Fruit fly (Drosophila melanogaster) whole organism, embryonic: Measurements from ENCODE around the gene CG31436.

ENCODE experiments used
- CG11247 ChIP-seq: fragments of 200-800 bp; sonication (Bioruptor generic); IDR thresholded peaks from 2 replicates; pipeline ENCODE4 v1.3.6; 2022; ENCODE audit warnings: missing biosample characterization, missing genetic modification characterization
- CG16863 ChIP-seq: fragments of 200-800 bp; sonication (Bioruptor generic); optimal IDR thresholded peaks from 3 replicates; lab custom pipeline; 2016; ENCODE audit warnings: missing biosample characterization, missing genetic modification characterization
- CG18476 ChIP-seq: fragments of 200-800 bp; sonication (Bioruptor generic); optimal IDR thresholded peaks from 2 replicates; lab custom pipeline; 2016; ENCODE audit warnings: missing biosample characterization, mild to moderate bottlenecking, missing genetic modification characterization
- MBD-R2 ChIP-seq: fragments of 200-800 bp; sonication (Bioruptor generic); IDR thresholded peaks from 2 replicates; pipeline ENCODE4 v1.3.6; 2022; ENCODE audit warnings: missing biosample characterization, missing genetic modification characterization
- Tbp ChIP-seq: fragments of >200 bp; optimal IDR thresholded peaks from 2 replicates; lab custom pipeline; 2018; ENCODE audit warnings: missing biosample characterization, missing genetic modification characterization
- ab ChIP-seq: fragments of 200-800 bp; sonication (Bioruptor generic); optimal IDR thresholded peaks from 2 replicates; lab custom pipeline; 2016; ENCODE audit warnings: missing biosample characterization, missing genetic modification characterization
- bsh ChIP-seq, 2 experiments: fragments of 200-800 bp; sonication (Bioruptor generic); optimal IDR thresholded peaks; 2 replicates each; lab custom pipeline; 2017 to 2018; ENCODE audit warnings: mild to moderate bottlenecking in 2 of 2, missing biosample characterization in 2 of 2, missing genetic modification characterization in 2 of 2, moderate library complexity in 1 of 2
- dmrt99B ChIP-seq: fragments of 200-800 bp; sonication (Bioruptor generic); optimal IDR thresholded peaks from 2 replicates; lab custom pipeline; 2018; ENCODE audit warnings: missing biosample characterization, mild to moderate bottlenecking, missing genetic modification characterization, moderate library complexity
- jigr1 ChIP-seq: fragments of 200-800 bp; sonication (Bioruptor generic); IDR thresholded peaks from 3 replicates; pipeline ENCODE4 v1.3.6; 2022; ENCODE audit warnings: missing biosample characterization, missing genetic modification characterization
- tup ChIP-seq: fragments of 200-800 bp; sonication (Bioruptor generic); optimal IDR thresholded peaks from 2 replicates; lab custom pipeline; 2016; ENCODE audit warnings: missing biosample characterization, mild to moderate bottlenecking, missing genetic modification characterization, moderate library complexity
- usp ChIP-seq: fragments of >200 bp; optimal IDR thresholded peaks from 2 replicates; lab custom pipeline; 2017; ENCODE audit warnings: missing biosample characterization, missing genetic modification characterization

dm6 chr3R:25308228-25308627 is 4.3 kb downstream of the CG31436 start, which contains the start of gene CG10550:
- TF ChIP-seq CG11247 (GFP tag; lab: Robert Waterston, UW) (no peak), CG18476 (GFP tag; lab: Kevin White, UChicago) (no peak), tup (GFP tag; lab: Kevin White, UChicago) (no peak), ab (GFP tag; lab: Kevin White, UChicago) (no peak), CG16863 (no peak), usp (no peak), jigr1 (GFP tag; lab: Robert Waterston, UW) (no peak), bsh (GFP tag; optimal IDR thresholded peaks at IDR 0.05; lab: Kevin White, UChicago) (no peak), Tbp (no peak), dmrt99B (tag; lab: Kevin White, UChicago) (no peak), MBD-R2 (GFP tag; lab: Robert Waterston, UW) (no peak)
